Worm (Caenorhabditis elegans) whole organism, young adult: ENCODE data around the gene Y41C4A.18.

Source experiments
- B0019.2 ChIP-seq: fragments of 200-800 bp; sonication (Bioruptor generic); conservative IDR thresholded peaks from 2 replicates; pipeline ENCODE4 v1.3.6; 2022; ENCODE audit warnings: missing genetic modification reagents, missing genetic modification characterization, missing compliant biosample characterization
- D2030.7 ChIP-seq: fragments of 200-800 bp; sonication (Bioruptor generic); IDR thresholded peaks from 2 replicates; pipeline ENCODE4 v1.3.6; 2022; ENCODE audit warnings: missing genetic modification reagents, missing genetic modification characterization, missing compliant biosample characterization
- F52B5.7 ChIP-seq: sonication (generic microtip); optimal IDR thresholded peaks from 2 replicates; lab custom pipeline; 2016; ENCODE audit warnings: mild to moderate bottlenecking, missing genetic modification characterization, missing compliant biosample characterization
- F55B11.4 ChIP-seq: sonication (generic microtip); optimal IDR thresholded peaks from 2 replicates; lab custom pipeline; 2016; ENCODE audit warnings: missing compliant biosample characterization, missing genetic modification characterization, borderline replicate concordance; ENCODE audit not compliant: insufficient read depth
- aptf-3 ChIP-seq: fragments of 200-800 bp; sonication (Bioruptor generic); IDR thresholded peaks from 2 replicates; pipeline ENCODE4 v1.3.6; 2022; ENCODE audit warnings: missing genetic modification characterization, missing compliant biosample characterization
- athp-1 ChIP-seq: sonication (generic microtip); optimal IDR thresholded peaks from 2 replicates; lab custom pipeline; 2017; ENCODE audit warnings: mild to moderate bottlenecking, missing genetic modification characterization, missing compliant biosample characterization
- attf-3 ChIP-seq: fragments of 200-800 bp; sonication (Bioruptor generic); conservative IDR thresholded peaks from 2 replicates; pipeline ENCODE4 v1.3.6; 2022; ENCODE audit warnings: missing genetic modification reagents, missing genetic modification characterization, missing compliant biosample characterization
- bed-2 ChIP-seq: fragments of 200-800 bp; sonication (Bioruptor generic); IDR thresholded peaks from 2 replicates; pipeline ENCODE4 v1.3.6; 2022; ENCODE audit warnings: missing genetic modification reagents, missing genetic modification characterization, missing compliant biosample characterization
- chd-7 ChIP-seq: sonication (generic microtip); optimal IDR thresholded peaks from 2 replicates; lab custom pipeline; 2016; ENCODE audit warnings: mild to moderate bottlenecking, missing genetic modification characterization, moderate library complexity, missing compliant biosample characterization
- dox-1 ChIP-seq: fragments of 200-800 bp; sonication (Bioruptor generic); IDR thresholded peaks from 2 replicates; pipeline ENCODE4 v1.3.6; 2022; ENCODE audit warnings: missing genetic modification reagents, missing genetic modification characterization, missing compliant biosample characterization
- dpff-1 ChIP-seq: sonication (generic microtip); optimal IDR thresholded peaks from 2 replicates; lab custom pipeline; 2017; ENCODE audit warnings: mild to moderate bottlenecking, missing genetic modification characterization, missing compliant biosample characterization
- egrh-3 ChIP-seq: fragments of 200-800 bp; sonication (Bioruptor generic); IDR thresholded peaks from 2 replicates; pipeline ENCODE4 v1.3.6; 2022; ENCODE audit warnings: missing genetic modification reagents, missing genetic modification characterization, missing compliant biosample characterization
- gei-17 ChIP-seq: fragments of 200-800 bp; sonication (Bioruptor generic); optimal IDR thresholded peaks from 2 replicates; lab custom pipeline; 2018; ENCODE audit warnings: mild to moderate bottlenecking, missing genetic modification characterization, missing compliant biosample characterization
- him-1 ChIP-seq: sonication (generic microtip); optimal IDR thresholded peaks from 2 replicates; lab custom pipeline; 2016; ENCODE audit warnings: missing genotype, missing genetic modification reagents, missing genetic modification characterization, missing compliant biosample characterization
- hlh-12 ChIP-seq: sonication (generic microtip); optimal IDR thresholded peaks from 2 replicates; lab custom pipeline; 2016; ENCODE audit warnings: missing genetic modification characterization, missing compliant biosample characterization
- hmg-1.2 ChIP-seq: fragments of 200-800 bp; sonication (Bioruptor generic); IDR thresholded peaks from 2 replicates; pipeline ENCODE4 v1.3.6; 2022; ENCODE audit warnings: missing genetic modification reagents, missing genetic modification characterization, missing compliant biosample characterization
- hmg-20 ChIP-seq: fragments of 200-800 bp; sonication (Bioruptor generic); IDR thresholded peaks from 2 replicates; pipeline ENCODE4 v1.3.6; 2022; ENCODE audit warnings: missing genetic modification reagents, missing genetic modification characterization, missing compliant biosample characterization
- lin-26 ChIP-seq: fragments of 200-800 bp; sonication (Bioruptor generic); IDR thresholded peaks from 2 replicates; pipeline ENCODE4 v1.3.6; 2022; ENCODE audit warnings: missing genetic modification reagents, missing genetic modification characterization, missing compliant biosample characterization
- lsy-27 ChIP-seq: sonication (generic microtip); optimal IDR thresholded peaks from 2 replicates; lab custom pipeline; 2017; ENCODE audit warnings: missing genetic modification characterization, mild to moderate bottlenecking, missing compliant biosample characterization, antibody characterized with exemption, missing genotype, borderline replicate concordance; ENCODE audit not compliant: insufficient read depth
- madf-10 ChIP-seq: sonication (generic microtip); optimal IDR thresholded peaks from 2 replicates; lab custom pipeline; 2016; ENCODE audit warnings: mild to moderate bottlenecking, missing genetic modification characterization, missing compliant biosample characterization
- mcd-1 ChIP-seq: fragments of 200-800 bp; sonication (Bioruptor generic); IDR thresholded peaks from 2 replicates; pipeline ENCODE4 v1.3.6; 2022; ENCODE audit warnings: missing genetic modification reagents, missing genetic modification characterization, missing compliant biosample characterization
- mes-4 ChIP-seq: sonication (generic microtip); optimal IDR thresholded peaks from 2 replicates; lab custom pipeline; 2016; ENCODE audit warnings: missing genotype, missing genetic modification characterization, missing compliant biosample characterization
- nfya-2 ChIP-seq: fragments of 200-800 bp; sonication (Bioruptor generic); IDR thresholded peaks from 2 replicates; pipeline ENCODE4 v1.3.6; 2022; ENCODE audit warnings: missing genetic modification reagents, missing genetic modification characterization, missing compliant biosample characterization
- nhr-179 ChIP-seq: sonication (generic microtip); optimal IDR thresholded peaks from 2 replicates; lab custom pipeline; 2016; ENCODE audit warnings: mild to moderate bottlenecking, missing genetic modification characterization, missing compliant biosample characterization
- rcor-1 ChIP-seq: fragments of 200-800 bp; sonication (Bioruptor generic); IDR thresholded peaks from 2 replicates; pipeline ENCODE4 v1.3.6; 2022; ENCODE audit warnings: missing genetic modification reagents, missing genetic modification characterization, missing compliant biosample characterization
- rec-8 ChIP-seq, 2 experiments: sonication (generic microtip); optimal IDR thresholded peaks; 2 replicates each; lab custom pipeline; 2016; ENCODE audit warnings: mild to moderate bottlenecking in 2 of 2, missing genetic modification characterization in 2 of 2, missing genetic modification reagents in 2 of 2, missing genotype in 2 of 2, missing biosample characterization in 1 of 2, missing compliant biosample characterization in 1 of 2, moderate library complexity in 1 of 2
- sea-2 ChIP-seq: fragments of 200-800 bp; sonication (Bioruptor generic); IDR thresholded peaks from 2 replicates; pipeline ENCODE4 v1.3.6; 2022; ENCODE audit warnings: missing genetic modification characterization, missing compliant biosample characterization
- snpc-3.4 ChIP-seq: sonication (generic microtip); optimal IDR thresholded peaks from 2 replicates; lab custom pipeline; 2017; ENCODE audit warnings: missing genetic modification characterization, mild to moderate bottlenecking, missing compliant biosample characterization, antibody characterized with exemption, moderate library complexity, missing genotype, missing genetic modification reagents
- unc-130 ChIP-seq: sonication (generic microtip); optimal IDR thresholded peaks from 2 replicates; lab custom pipeline; 2016; ENCODE audit warnings: missing genetic modification reagents, missing genetic modification characterization, missing compliant biosample characterization
- zfh-2 ChIP-seq: fragments of 200-800 bp; sonication (Bioruptor generic); conservative IDR thresholded peaks from 2 replicates; pipeline ENCODE4 v1.3.6; 2022; ENCODE audit warnings: missing genetic modification reagents, missing genetic modification characterization, missing compliant biosample characterization

Y41C4A.18 gene

DNA sequence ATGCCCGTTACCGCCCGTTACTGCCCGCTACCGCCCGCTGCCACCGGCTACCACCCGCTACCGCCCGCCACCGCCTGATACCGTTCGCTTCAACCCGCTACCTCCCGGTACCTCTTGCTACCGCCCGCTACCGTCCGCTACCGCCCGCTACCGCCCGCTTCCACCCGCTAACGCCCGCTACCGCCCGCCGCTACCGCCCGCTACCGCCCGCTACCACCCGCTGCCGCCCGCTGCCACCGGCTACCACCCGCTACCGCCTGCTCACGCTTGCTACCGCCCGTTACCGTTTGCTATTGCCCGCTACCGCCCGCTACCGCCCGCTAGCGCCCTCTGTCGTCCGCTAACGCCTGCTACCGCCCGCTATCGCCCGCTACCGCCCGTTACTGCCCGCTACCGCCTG is 28.5 kb upstream of the Y41C4A.18 start:
- TF ChIP-seq dox-1 (GFP tag; lab: Robert Waterston, UW) (peak; percentile 33; the same call in 1 of the 2 replicates), egrh-3 (peak; percentile 98), dpff-1 (tag; lab: Kevin White, UChicago) (peak; percentile 58), sea-2 (no peak), madf-10 (no peak), D2030.7 (GFP tag; lab: Robert Waterston, UW) (0 out of 2 replicates have a peak, but pooled peaks have one; percentile 9), zfh-2 (GFP tag; lab: Robert Waterston, UW) (peak; percentile 96)

DNA sequence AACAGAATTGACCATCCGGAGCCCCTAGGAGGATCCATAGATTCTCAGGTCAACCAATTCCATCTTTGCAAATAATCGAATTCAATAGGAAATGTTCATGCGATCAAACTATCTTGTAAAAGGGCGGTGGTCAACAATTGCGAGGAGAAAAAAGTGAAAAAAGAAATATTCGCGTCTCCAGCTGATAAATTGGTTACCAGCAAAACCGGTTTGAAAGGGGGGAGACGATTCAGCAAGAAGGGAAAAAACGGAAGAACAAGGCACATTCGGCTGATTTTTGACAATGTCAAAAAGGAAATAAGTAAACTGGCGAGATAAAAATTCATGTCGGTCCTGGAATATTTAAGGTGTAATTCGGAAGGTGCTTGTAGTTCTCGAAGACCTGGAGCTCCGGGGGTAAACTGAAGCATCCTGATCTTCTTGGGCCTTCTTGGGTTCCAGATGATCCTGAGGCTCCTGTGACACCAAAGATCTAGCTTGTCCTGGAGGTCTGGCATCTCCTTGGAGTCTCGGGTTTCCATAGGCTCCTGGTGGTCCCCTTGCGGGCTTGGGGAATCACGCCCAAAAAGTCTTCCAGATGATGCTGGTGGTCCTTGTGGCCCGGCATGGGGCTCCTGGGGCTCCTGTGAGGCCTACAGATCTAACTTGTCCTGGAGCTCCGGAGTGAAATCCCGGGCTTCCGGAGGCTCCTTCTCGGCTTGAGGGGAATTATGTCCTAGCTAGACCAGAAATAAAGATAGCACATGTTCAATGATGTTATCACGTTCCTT is 27.2 kb upstream of the Y41C4A.18 start:
- TF ChIP-seq mcd-1 (no peak), egrh-3 (peak; percentile 52; the same call in 1 of the 2 replicates), gei-17 (no peak), lin-26 (GFP tag; lab: Robert Waterston, UW) (0 out of 2 replicates have a peak, but pooled peaks have one; percentile 14), athp-1 (tag; lab: Kevin White, UChicago) (no peak), chd-7 (no peak), B0019.2 (GFP tag; lab: Robert Waterston, UW) (no peak), zfh-2 (GFP tag; lab: Robert Waterston, UW) (peak; percentile 81), snpc-3.4 (tag; lab: Kevin White, UChicago) (no peak)

DNA sequence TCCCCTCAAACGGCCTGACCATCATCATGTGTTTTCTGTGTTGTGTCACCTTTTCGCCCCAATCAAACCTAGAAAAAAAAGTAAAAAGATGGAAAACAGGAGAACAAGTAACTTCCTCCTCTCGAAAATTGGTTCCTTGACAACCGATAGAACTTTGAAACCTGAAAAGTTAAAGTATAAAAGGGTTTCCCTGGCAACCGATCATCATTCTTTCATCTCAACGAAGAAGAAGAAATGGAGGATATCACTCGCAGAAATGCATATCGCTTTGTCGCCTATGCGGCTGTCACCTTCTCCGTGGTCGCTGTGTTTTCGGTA is 26.7 kb upstream of the Y41C4A.18 start, which contains the start of gene col-95:
Gene col-95 (plus strand): TSS at position 219 of the 318 bp plus-strand sequence.
- TF ChIP-seq attf-3 (GFP tag; lab: Robert Waterston, UW): no peak

DNA sequence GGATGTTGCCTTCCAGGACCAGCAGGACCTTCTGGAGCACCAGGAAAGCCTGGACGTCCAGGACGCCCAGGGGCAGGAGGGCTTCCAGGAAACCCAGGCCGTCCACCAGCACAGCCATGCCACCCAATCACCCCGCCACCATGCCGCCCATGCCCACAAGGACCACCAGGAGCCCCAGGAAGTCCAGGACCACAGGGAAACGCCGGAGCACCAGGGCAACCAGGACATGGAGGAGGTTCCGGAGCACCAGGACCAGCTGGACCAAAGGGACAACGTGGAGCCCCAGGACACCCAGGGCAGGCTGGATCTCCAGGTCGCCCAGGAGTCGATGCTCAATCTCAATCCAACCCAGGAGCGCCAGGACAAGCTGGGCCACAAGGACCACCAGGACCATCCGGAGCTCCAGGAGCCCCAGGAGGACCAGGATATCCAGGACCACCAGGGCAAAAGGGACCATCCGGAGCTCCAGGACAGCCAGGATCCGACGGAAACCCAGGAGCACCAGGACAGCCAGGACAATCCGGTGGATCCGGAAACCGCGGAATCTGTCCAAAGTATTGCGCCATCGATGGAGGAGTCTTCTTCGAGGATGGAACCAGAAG is 25.9 kb upstream of the Y41C4A.18 start:
- TF ChIP-seq hmg-20 (GFP tag; lab: Robert Waterston, UW) (no peak), dox-1 (GFP tag; lab: Robert Waterston, UW) (0 out of 2 replicates have a peak, but pooled peaks have one; percentile 8), aptf-3 (GFP tag; lab: Robert Waterston, UW) (0 out of 2 replicates have a peak, but pooled peaks have one; percentile 28), hmg-1.2 (0 out of 2 replicates have a peak, but pooled peaks have one; percentile 4), egrh-3 (peak; percentile 92), zfh-2 (GFP tag; lab: Robert Waterston, UW) (peak; percentile 91), sea-2 (no peak), unc-130 (no peak)

DNA sequence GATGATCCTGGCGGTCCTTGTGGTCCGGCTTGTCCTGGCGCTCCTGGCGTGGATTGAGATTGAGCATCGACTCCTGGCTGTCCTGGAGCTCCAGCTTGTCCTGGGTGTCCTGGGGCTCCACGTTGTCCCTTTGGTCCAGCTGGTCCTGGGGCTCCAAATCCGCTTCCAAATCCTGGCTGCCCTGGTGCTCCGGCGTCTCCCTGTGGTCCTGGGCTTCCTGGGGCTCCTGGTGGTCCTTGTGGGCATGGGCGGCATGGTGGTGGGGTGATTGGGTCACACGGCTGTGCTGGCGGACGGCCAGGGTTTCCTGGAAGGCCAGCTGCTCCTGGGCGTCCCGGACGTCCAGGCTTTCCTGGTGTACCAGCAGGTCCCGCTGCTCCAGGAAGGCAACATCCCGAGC is 24.5 kb upstream of the Y41C4A.18 start:
- TF ChIP-seq rcor-1 (GFP tag; lab: Robert Waterston, UW) (no peak), F52B5.7 (tag; lab: Kevin White, UChicago) (no peak), nhr-179 (tag; lab: Kevin White, UChicago) (no peak), lin-26 (GFP tag; lab: Robert Waterston, UW) (0 out of 2 replicates have a peak, but pooled peaks have one; percentile 20), rec-8 (tag; optimal IDR thresholded peaks at IDR 0.05; lab: Kevin White, UChicago) (no peak), egrh-3 (peak; percentile 93), him-1 (no peak), zfh-2 (GFP tag; lab: Robert Waterston, UW) (peak; percentile 95), F55B11.4 (tag; lab: Kevin White, UChicago) (no peak)
- TF ChIP-seq, all 124 proteins: peak for 3

- TF ChIP-seq nfya-2 (no peak), hlh-12 (tag; lab: Kevin White, UChicago) (no peak), lsy-27 (tag; lab: Kevin White, UChicago) (no peak), dox-1 (GFP tag; lab: Robert Waterston, UW) (no peak), mes-4 (no peak), bed-2 (GFP tag; lab: Robert Waterston, UW) (no peak), athp-1 (tag; lab: Kevin White, UChicago) (no peak), nhr-179 (tag; lab: Kevin White, UChicago) (no peak)
Measured at ce11 chrIII:11706665-11707064, 23.7 kb upstream of the Y41C4A.18 start, which contains the start of gene col-96. TSS of gene col-96 (minus strand) at chrIII:11706765.
